Fruit fly (Drosophila melanogaster) whole organism, embryonic: ENCODE results near the gene MED19.

ENCODE experiments used
- Ada2b ChIP-seq: fragments of 200-800 bp; sonication (Bioruptor generic); IDR thresholded peaks from 2 replicates; pipeline ENCODE4 v1.3.6; 2022; ENCODE audit warnings: missing biosample characterization, missing genetic modification characterization
- Awh ChIP-seq: fragments of 200-800 bp; sonication (Bioruptor generic); IDR thresholded peaks from 2 replicates; pipeline ENCODE4, ENCODE4 v1.3.6; 2022; ENCODE audit warnings: missing biosample characterization, missing genetic modification characterization
- C15 ChIP-seq: fragments of 200-800 bp; sonication (Bioruptor generic); IDR thresholded peaks from 3 replicates; pipeline ENCODE4 v1.3.6; 2022; ENCODE audit warnings: missing biosample characterization, missing genetic modification characterization
- CG10979 ChIP-seq: fragments of 200-800 bp; sonication (Bioruptor generic); optimal IDR thresholded peaks from 2 replicates; lab custom pipeline; 2018; ENCODE audit warnings: missing biosample characterization, mild to moderate bottlenecking, missing genetic modification characterization, moderate library complexity
- CG11398 ChIP-seq: fragments of 200-800 bp; sonication (Bioruptor generic); optimal IDR thresholded peaks from 2 replicates; lab custom pipeline; 2016; ENCODE audit warnings: missing biosample characterization, missing genetic modification characterization
- CG13287 ChIP-seq: fragments of 200-800 bp; sonication (Bioruptor generic); IDR thresholded peaks from 2 replicates; pipeline ENCODE4 v1.3.6; 2022; ENCODE audit warnings: missing biosample characterization, missing genetic modification characterization; ENCODE audit not compliant: partially characterized antibody
- CG14014 ChIP-seq: fragments of 200-800 bp; sonication (Bioruptor generic); IDR thresholded peaks from 2 replicates; pipeline ENCODE4 v1.3.6; 2022; ENCODE audit warnings: missing biosample characterization, missing genetic modification characterization
- CG15514 ChIP-seq: fragments of 200-800 bp; sonication (Bioruptor generic); optimal IDR thresholded peaks from 3 replicates; lab custom pipeline; 2017; ENCODE audit warnings: missing biosample characterization, missing genetic modification characterization, mild to moderate bottlenecking, moderate library complexity, missing genetic modification reagents
- CG1792 ChIP-seq: fragments of 200-800 bp; sonication (Bioruptor generic); optimal IDR thresholded peaks from 2 replicates; lab custom pipeline; 2016; ENCODE audit warnings: missing biosample characterization, missing genetic modification characterization
- CG2116 ChIP-seq: fragments of 200-800 bp; sonication (Bioruptor generic); optimal IDR thresholded peaks from 3 replicates; lab custom pipeline; 2018; ENCODE audit warnings: missing biosample characterization, mild to moderate bottlenecking, missing genetic modification characterization
- CG2678 ChIP-seq: fragments of 200-800 bp; sonication (Bioruptor generic); optimal IDR thresholded peaks from 3 replicates; lab custom pipeline; 2019; ENCODE audit warnings: missing biosample characterization, mild to moderate bottlenecking, missing genetic modification characterization, moderate library complexity
- CG2712 ChIP-seq: fragments of 200-800 bp; optimal IDR thresholded peaks from 3 replicates; lab custom pipeline; 2019; ENCODE audit warnings: missing biosample characterization, mild to moderate bottlenecking, missing genetic modification characterization, moderate library complexity
- CG3065 ChIP-seq: fragments of 200-800 bp; sonication (Bioruptor generic); optimal IDR thresholded peaks from 2 replicates; lab custom pipeline; 2016; ENCODE audit warnings: missing biosample characterization, missing genetic modification characterization
- CG31365 ChIP-seq: fragments of 200-800 bp; sonication (Bioruptor generic); optimal IDR thresholded peaks from 2 replicates; lab custom pipeline; 2018; ENCODE audit warnings: missing biosample characterization, mild to moderate bottlenecking, missing genetic modification characterization
- CG4360 ChIP-seq: fragments of 200-800 bp; sonication (Bioruptor generic); IDR thresholded peaks from 2 replicates; pipeline ENCODE4 v1.3.6; 2022; ENCODE audit warnings: missing biosample characterization, missing genetic modification characterization
- CG5180 ChIP-seq: fragments of 200-800 bp; sonication (Bioruptor generic); optimal IDR thresholded peaks from 3 replicates; lab custom pipeline; 2017; ENCODE audit warnings: missing biosample characterization, missing genetic modification characterization, mild to moderate bottlenecking, moderate library complexity, missing genetic modification reagents
- CG6765 ChIP-seq: fragments of 200-800 bp; sonication (Bioruptor generic); optimal IDR thresholded peaks from 3 replicates; lab custom pipeline; 2017; ENCODE audit warnings: missing biosample characterization, mild to moderate bottlenecking, missing genetic modification characterization
- CG7928 ChIP-seq: fragments of 200-800 bp; sonication (Bioruptor generic); optimal IDR thresholded peaks from 2 replicates; lab custom pipeline; 2017; ENCODE audit warnings: missing biosample characterization, mild to moderate bottlenecking, missing genetic modification characterization
- CG7963 ChIP-seq: fragments of 200-800 bp; sonication (Bioruptor generic); IDR thresholded peaks from 3 replicates; pipeline ENCODE4 v1.3.6; 2022; ENCODE audit warnings: missing biosample characterization, missing genetic modification characterization; ENCODE audit not compliant: partially characterized antibody
- D19A ChIP-seq: fragments of 200-800 bp; optimal IDR thresholded peaks from 3 replicates; lab custom pipeline; 2019; ENCODE audit warnings: missing biosample characterization, mild to moderate bottlenecking, missing genetic modification characterization, moderate library complexity
- Gug ChIP-seq: fragments of 200-800 bp; sonication (Bioruptor generic); IDR thresholded peaks from 4 replicates; pipeline ENCODE4 v1.3.6; 2022; ENCODE audit warnings: missing biosample characterization, missing genetic modification characterization
- H2.0 ChIP-seq: fragments of 200-800 bp; sonication (Bioruptor generic); IDR thresholded peaks from 2 replicates; pipeline ENCODE4 v1.3.6; 2022; ENCODE audit warnings: missing biosample characterization, missing genetic modification characterization
- HLH3B ChIP-seq: fragments of 200-800 bp; sonication (Bioruptor generic); IDR thresholded peaks from 2 replicates; pipeline ENCODE4 v1.3.6; 2022; ENCODE audit warnings: missing biosample characterization, missing genetic modification characterization
- Hmr ChIP-seq: fragments of 200-800 bp; sonication (Bioruptor generic); optimal IDR thresholded peaks from 3 replicates; lab custom pipeline; 2017; ENCODE audit warnings: mild to moderate bottlenecking, missing biosample characterization, missing genetic modification reagents, missing genetic modification characterization
- Hr3 ChIP-seq: fragments of 200-800 bp; sonication (Bioruptor generic); optimal IDR thresholded peaks from 3 replicates; lab custom pipeline; 2016; ENCODE audit warnings: missing biosample characterization, missing genetic modification characterization
- Lpt ChIP-seq: fragments of >200 bp; optimal IDR thresholded peaks from 2 replicates; lab custom pipeline; 2018; ENCODE audit warnings: missing biosample characterization, missing genetic modification characterization
- Meics ChIP-seq: fragments of 200-800 bp; sonication (Bioruptor generic); optimal IDR thresholded peaks from 2 replicates; lab custom pipeline; 2017; ENCODE audit warnings: missing biosample characterization, mild to moderate bottlenecking, missing genetic modification characterization
- Nf-YC ChIP-seq: fragments of 200-800 bp; optimal IDR thresholded peaks from 3 replicates; lab custom pipeline; 2019; ENCODE audit warnings: missing biosample characterization, mild to moderate bottlenecking, missing genetic modification characterization, moderate library complexity
- Oli ChIP-seq: fragments of 200-800 bp; sonication (Bioruptor generic); optimal IDR thresholded peaks from 2 replicates; lab custom pipeline; 2018; ENCODE audit warnings: missing biosample characterization, mild to moderate bottlenecking, missing genetic modification characterization, moderate library complexity
- ac ChIP-seq: fragments of 200-800 bp; sonication (Bioruptor generic); optimal IDR thresholded peaks from 3 replicates; lab custom pipeline; 2017; ENCODE audit warnings: missing biosample characterization, mild to moderate bottlenecking, missing genetic modification characterization
- bowl ChIP-seq: fragments of 200-800 bp; sonication (Bioruptor generic); IDR thresholded peaks from 2 replicates; pipeline ENCODE4 v1.3.6; 2022; ENCODE audit warnings: missing biosample characterization, missing genetic modification characterization
- chn ChIP-seq: fragments of 200-800 bp; sonication (Bioruptor generic); optimal IDR thresholded peaks from 2 replicates; lab custom pipeline; 2016; ENCODE audit warnings: missing biosample characterization, missing genetic modification characterization
- crp ChIP-seq, 2 experiments: fragments of 200-800 bp; sonication (Bioruptor generic); optimal IDR thresholded peaks; 2 replicates in 1 of 2; 3 replicates in 1 of 2; lab custom pipeline; 2017; ENCODE audit warnings: missing biosample characterization in 2 of 2, missing genetic modification characterization in 2 of 2, mild to moderate bottlenecking in 1 of 2, moderate library complexity in 1 of 2
- ems ChIP-seq: fragments of 200-800 bp; sonication (Bioruptor generic); optimal IDR thresholded peaks from 3 replicates; lab custom pipeline; 2016; ENCODE audit warnings: missing biosample characterization, missing genetic modification characterization
- ewg ChIP-seq: fragments of 200-800 bp; sonication (Bioruptor generic); optimal IDR thresholded peaks from 3 replicates; lab custom pipeline; 2017; ENCODE audit warnings: mild to moderate bottlenecking, missing biosample characterization, missing genetic modification reagents, missing genetic modification characterization
- ftz-f1 ChIP-seq: fragments of 200-800 bp; sonication (Bioruptor generic); optimal IDR thresholded peaks from 2 replicates; lab custom pipeline; 2016; ENCODE audit warnings: missing biosample characterization, missing genetic modification characterization
- fu2 ChIP-seq: fragments of 200-800 bp; sonication (Bioruptor generic); optimal IDR thresholded peaks from 2 replicates; lab custom pipeline; 2016; ENCODE audit warnings: missing biosample characterization, missing genetic modification characterization
- gro ChIP-seq: fragments of 200-800 bp; sonication (Bioruptor generic); optimal IDR thresholded peaks from 2 replicates; lab custom pipeline; 2016; ENCODE audit warnings: missing biosample characterization, missing genetic modification characterization
- hb ChIP-seq: fragments of 200-800 bp; sonication (Bioruptor generic); IDR thresholded peaks from 3 replicates; pipeline ENCODE4 v1.3.6; 2022; ENCODE audit warnings: missing biosample characterization, missing genetic modification characterization; ENCODE audit not compliant: partially characterized antibody
- hkb ChIP-seq, 2 experiments: fragments of 200-800 bp in 1 of 2; fragments of >200 bp in 1 of 2; sonication (Bioruptor generic) in 1 of 2; IDR thresholded peaks in 1 of 2; optimal IDR thresholded peaks in 1 of 2; 2 replicates each; pipeline versions ENCODE4 v1.3.6 to Lab custom; 2017 to 2022; ENCODE audit warnings: missing biosample characterization in 1 of 2, missing genetic modification characterization in 1 of 2
- nmo ChIP-seq: fragments of 200-800 bp; sonication (Bioruptor generic); optimal IDR thresholded peaks from 2 replicates; lab custom pipeline; 2018; ENCODE audit warnings: missing biosample characterization, mild to moderate bottlenecking, missing genetic modification characterization, moderate library complexity
- odd ChIP-seq: fragments of 200-800 bp; sonication (Bioruptor generic); optimal IDR thresholded peaks from 2 replicates; lab custom pipeline; 2017; ENCODE audit warnings: missing biosample characterization, mild to moderate bottlenecking, missing genetic modification characterization
- run ChIP-seq: fragments of 200-800 bp; sonication (Bioruptor generic); optimal IDR thresholded peaks from 3 replicates; lab custom pipeline; 2018; ENCODE audit warnings: missing biosample characterization, mild to moderate bottlenecking, missing genetic modification characterization
- shn ChIP-seq: fragments of 200-800 bp; sonication (Bioruptor generic); optimal IDR thresholded peaks from 3 replicates; lab custom pipeline; 2016; ENCODE audit warnings: missing biosample characterization, missing genetic modification characterization
- sisA ChIP-seq: fragments of 200-800 bp; sonication (Bioruptor generic); IDR thresholded peaks from 2 replicates; pipeline ENCODE4 v1.3.6; 2022; ENCODE audit warnings: missing biosample characterization, missing genetic modification characterization
- sob ChIP-seq: fragments of 200-800 bp; sonication (Bioruptor generic); IDR thresholded peaks from 2 replicates; pipeline ENCODE4 v1.3.6; 2022; ENCODE audit warnings: missing biosample characterization, missing genetic modification characterization
- tgo ChIP-seq: fragments of 200-800 bp; sonication (Bioruptor generic); IDR thresholded peaks from 3 replicates; pipeline ENCODE4 v1.3.6; 2022; ENCODE audit warnings: missing biosample characterization, missing genetic modification characterization

MED19 gene

dm6 chr3L:17846982-17847355, 668 bp upstream of the MED19 start (continued):
- TF ChIP-seq CG7928 (GFP tag; lab: Kevin White, UChicago) (peak; percentile 88), shn (peak; percentile 10), ewg (GFP tag; lab: Kevin White, UChicago) (no peak), sisA (GFP tag; lab: Robert Waterston, UW) (peak; percentile 11; the same call in 1 of the 2 replicates), Awh (GFP tag; lab: Robert Waterston, UW) (no peak), chn (GFP tag; lab: Kevin White, UChicago) (peak; percentile 29), sob (GFP tag; lab: Robert Waterston, UW) (peak; percentile 62), hkb (optimal IDR thresholded peaks at IDR 0.05; lab: Kevin White, UChicago) (no peak), hkb (GFP tag; IDR thresholded peaks at IDR 0.05; lab: Robert Waterston, UW) (no peak), CG5180 (GFP tag; lab: Kevin White, UChicago) (peak; percentile 63), CG11398 (GFP tag; lab: Kevin White, UChicago) (no peak), fu2 (GFP tag; lab: Kevin White, UChicago) (peak; percentile 30), Gug (GFP tag; lab: Robert Waterston, UW) (peak; percentile 38; the same call in 1 of the 4 replicates), CG13287 (GFP tag; lab: Robert Waterston, UW) (peak; percentile 68), CG2712 (no peak), hb (GFP tag; lab: Robert Waterston, UW) (peak; percentile 71), tgo (GFP tag; lab: Robert Waterston, UW) (no peak), run (tag; lab: Kevin White, UChicago) (no peak), D19A (tag; lab: Kevin White, UChicago) (no peak), CG3065 (no peak), CG7963 (GFP tag; lab: Robert Waterston, UW) (peak; percentile 60), crp (GFP tag; optimal IDR thresholded peaks at IDR 0.05; lab: Kevin White, UChicago) (peak in 1 of 2 experiments; percentile 25)

DNA sequence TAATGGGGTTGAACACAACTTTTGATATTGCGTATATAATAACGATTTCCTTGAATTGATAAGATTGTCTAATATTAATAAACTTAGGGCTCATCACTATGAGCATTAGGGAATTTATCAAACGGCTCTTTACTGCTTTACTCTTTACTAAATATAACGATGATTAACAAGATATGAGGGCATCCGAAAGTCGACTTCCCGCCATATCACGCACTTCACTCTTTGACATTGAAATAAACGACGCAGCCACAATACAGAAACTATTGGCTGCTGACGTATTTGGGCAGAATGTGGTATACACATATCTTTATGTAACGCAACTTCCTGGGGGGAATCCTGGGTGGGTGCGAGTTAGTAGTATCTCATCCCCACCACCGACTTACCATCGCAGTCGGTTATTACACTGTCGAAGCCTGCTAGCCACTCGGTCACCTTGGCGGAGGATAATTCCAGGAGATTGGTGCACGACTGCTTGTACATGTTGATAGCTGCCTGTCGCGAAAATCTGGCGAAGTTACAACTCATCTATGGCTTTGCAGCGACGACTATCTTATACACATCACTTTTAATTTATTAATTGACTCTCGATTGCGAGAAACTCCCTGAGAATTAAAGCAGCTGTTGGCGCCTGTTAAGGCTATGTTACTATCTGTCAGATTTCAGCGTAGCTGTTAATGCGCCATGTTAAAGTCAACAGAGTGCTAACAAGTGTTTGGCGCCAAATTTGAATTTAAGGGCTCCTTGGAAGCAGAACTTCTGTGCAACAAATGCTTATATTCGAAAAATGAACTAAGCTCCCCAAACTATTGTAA, 3.2 kb downstream of the MED19 start, which contains the start of gene CG5567:
CG5567 (minus strand) TSS at position 653 of the 812 bp plus-strand sequence.
- TF ChIP-seq C15 (GFP tag; lab: Robert Waterston, UW) (no peak), odd (no peak), Oli (tag; lab: Kevin White, UChicago) (peak; percentile 2), CG4360 (no peak), ems (GFP tag; lab: Kevin White, UChicago) (no peak), CG6765 (GFP tag; lab: Kevin White, UChicago) (no peak), ftz-f1 (GFP tag; lab: Kevin White, UChicago) (peak; percentile 88), CG2678 (tag; lab: Kevin White, UChicago) (peak; percentile 32), Nf-YC (peak; percentile 36), gro (GFP tag; lab: Kevin White, UChicago) (no peak), Lpt (GFP tag; lab: Kevin White, UChicago) (no peak), CG13287 (GFP tag; lab: Robert Waterston, UW) (peak; percentile 26; the same call in 1 of the 2 replicates), CG11398 (GFP tag; lab: Kevin White, UChicago) (no peak), bowl (GFP tag; lab: Robert Waterston, UW) (no peak), CG10979 (tag; lab: Kevin White, UChicago) (no peak), CG2116 (GFP tag; lab: Kevin White, UChicago) (peak; percentile 2), Hr3 (GFP tag; lab: Kevin White, UChicago) (no peak), Hmr (no peak), Ada2b (GFP tag; lab: Robert Waterston, UW) (no peak), CG1792 (GFP tag; lab: Kevin White, UChicago) (no peak), ac (GFP tag; lab: Kevin White, UChicago) (no peak), CG14014 (GFP tag; lab: Robert Waterston, UW) (0 out of 2 replicates have a peak, but pooled peaks have one; percentile 20), Meics (GFP tag; lab: Kevin White, UChicago) (peak; percentile 34), nmo (no peak), CG15514 (GFP tag; lab: Kevin White, UChicago) (no peak), hkb (optimal IDR thresholded peaks at IDR 0.05; lab: Kevin White, UChicago) (no peak), hkb (GFP tag; IDR thresholded peaks at IDR 0.05; lab: Robert Waterston, UW) (no peak), CG31365 (tag; lab: Kevin White, UChicago) (no peak), HLH3B (GFP tag; lab: Robert Waterston, UW) (0 out of 2 replicates have a peak, but pooled peaks have one; percentile 16), H2.0 (no peak)
